Fruit fly (Drosophila melanogaster): Measurements from ENCODE around the gene CG4730.
A peak's percentile ranks its signal among the peaks of the same experiment; 100 is the strongest.

CG4730 gene

dm6 chr3R:25659857-25660417, 18.5 kb downstream of the CG4730 start:
- TF ChIP-seq CG11762 (GFP tag; optimal IDR thresholded peaks at IDR 0.05; ENCODE audit: insufficient read depth): no peak
- peak; percentile 43 for TF ChIP-seq CG32006 (GFP tag; optimal IDR thresholded peaks at IDR 0.05)
- TF ChIP-seq CG15336 (GFP tag; IDR thresholded peaks at IDR 0.05): peak; percentile 39; the same call in 1 of the 2 replicates
- TF ChIP-seq Hr4 (GFP tag; optimal IDR thresholded peaks at IDR 0.05): peak; percentile 8
- TF ChIP-seq CG10669 (GFP tag; optimal IDR thresholded peaks at IDR 0.05): no peak
- TF ChIP-seq Eip93F (GFP tag; optimal IDR thresholded peaks at IDR 0.05): no peak
- TF ChIP-seq fkh (GFP tag; optimal IDR thresholded peaks at IDR 0.05): peak; percentile 59
- no peak for TF ChIP-seq fd59A (GFP tag; optimal IDR thresholded peaks at IDR 0.05)
- no peak for TF ChIP-seq Eip78C (GFP tag)
- no peak for TF ChIP-seq CG6163 (GFP tag; IDR thresholded peaks at IDR 0.05)
- 0 out of 3 replicates have a peak, but pooled peaks have one; percentile 18 for TF ChIP-seq eg (GFP tag; IDR thresholded peaks at IDR 0.05)
- no peak for TF ChIP-seq Sox15 (GFP tag; optimal IDR thresholded peaks at IDR 0.05)

- TF ChIP-seq eg (GFP tag; IDR thresholded peaks at IDR 0.05): peak; percentile 23; the same call in 1 of the 3 replicates
- no peak for TF ChIP-seq CG6808 (GFP tag; optimal IDR thresholded peaks at IDR 0.05)
- TF ChIP-seq CG34406 (GFP tag; optimal IDR thresholded peaks at IDR 0.05): no peak
- TF ChIP-seq achi (GFP tag; optimal IDR thresholded peaks at IDR 0.05): peak; percentile 77
- no peak for TF ChIP-seq cyc (GFP tag; optimal IDR thresholded peaks at IDR 0.05)
- TF ChIP-seq svp (GFP tag): peak; percentile 64
- TF ChIP-seq CG8632 (GFP tag; optimal IDR thresholded peaks at IDR 0.05): no peak
These were observed 26.3 kb downstream of the CG4730 start for dm6 chr3R:25652066-25652720.

- TF ChIP-seq CG6854 (GFP tag; optimal IDR thresholded peaks at IDR 0.05): no peak
- no peak for TF ChIP-seq fkh (GFP tag; optimal IDR thresholded peaks at IDR 0.05)
- TF ChIP-seq CG3032 (tag; optimal IDR thresholded peaks at IDR 0.05): peak; percentile 47
- TF ChIP-seq CG7368 (GFP tag; optimal IDR thresholded peaks at IDR 0.05): peak; percentile 34
- TF ChIP-seq Gug (GFP tag; IDR thresholded peaks at IDR 0.05): peak; percentile 13; the same call in 1 of the 2 replicates
- peak; percentile 45 for TF ChIP-seq Ets96B (tag; optimal IDR thresholded peaks at IDR 0.05)
- peak; percentile 47 for TF ChIP-seq CG3919 (GFP tag; optimal IDR thresholded peaks at IDR 0.05)
- TF ChIP-seq Blimp-1 (GFP tag; optimal IDR thresholded peaks at IDR 0.05): no peak
- peak; percentile 38 for TF ChIP-seq CG10669 (GFP tag; optimal IDR thresholded peaks at IDR 0.05)
- TF ChIP-seq Met (GFP tag; optimal IDR thresholded peaks at IDR 0.05): peak; percentile 39
- TF ChIP-seq Hr38 (GFP tag; optimal IDR thresholded peaks at IDR 0.05): no peak
- peak; percentile 39 for TF ChIP-seq CG10631 (GFP tag; optimal IDR thresholded peaks at IDR 0.05)
- no peak for TF ChIP-seq Sox15 (GFP tag; optimal IDR thresholded peaks at IDR 0.05)
- peak; percentile 77 for TF ChIP-seq CG15336 (GFP tag; IDR thresholded peaks at IDR 0.05)
- TF ChIP-seq CG11902 (GFP tag; optimal IDR thresholded peaks at IDR 0.05): no peak
- TF ChIP-seq Smox (GFP tag; optimal IDR thresholded peaks at IDR 0.05): peak; percentile 25
- peak; percentile 63 for TF ChIP-seq CG6276 (GFP tag; optimal IDR thresholded peaks at IDR 0.05)
- peak; percentile 28 for TF ChIP-seq CG34406 (GFP tag; optimal IDR thresholded peaks at IDR 0.05)
- TF ChIP-seq Eip75B (GFP tag; optimal IDR thresholded peaks at IDR 0.05): peak; percentile 36
- TF ChIP-seq Sox102F (GFP tag; optimal IDR thresholded peaks at IDR 0.05): peak; percentile 13
- TF ChIP-seq CG4318 (GFP tag; optimal IDR thresholded peaks at IDR 0.05): no peak
- no peak for TF ChIP-seq fd59A (GFP tag; optimal IDR thresholded peaks at IDR 0.05)
- peak; percentile 65 for TF ChIP-seq Hr4 (GFP tag; optimal IDR thresholded peaks at IDR 0.05)
- no peak for TF ChIP-seq CG31627 (GFP tag; optimal IDR thresholded peaks at IDR 0.05)
- TF ChIP-seq fd85E (GFP tag; optimal IDR thresholded peaks at IDR 0.05): no peak
- TF ChIP-seq net (GFP tag; optimal IDR thresholded peaks at IDR 0.05): no peak
- TF ChIP-seq CG11294 (GFP tag; IDR thresholded peaks at IDR 0.05): 0 out of 2 replicates have a peak, but pooled peaks have one; percentile 11
- TF ChIP-seq CG16779 (tag; optimal IDR thresholded peaks at IDR 0.05): no peak
- TF ChIP-seq spab (GFP tag; optimal IDR thresholded peaks at IDR 0.05): peak; percentile 43
- TF ChIP-seq dsx (GFP tag; optimal IDR thresholded peaks at IDR 0.05; ENCODE audit: poor library complexity, severe bottlenecking): peak; percentile 50
- TF ChIP-seq topi (GFP tag; optimal IDR thresholded peaks at IDR 0.05): peak; percentile 56
- peak; percentile 44 for TF ChIP-seq acj6 (GFP tag; optimal IDR thresholded peaks at IDR 0.05)
- no peak for TF ChIP-seq salr (GFP tag; optimal IDR thresholded peaks at IDR 0.05)
- TF ChIP-seq cyc (GFP tag; optimal IDR thresholded peaks at IDR 0.05): peak; percentile 38
- TF ChIP-seq svp (GFP tag): peak; percentile 53
- TF ChIP-seq eg (GFP tag; IDR thresholded peaks at IDR 0.05): peak; percentile 66
- peak in 1 of 2 experiments; percentile 47 for TF ChIP-seq ss (GFP tag; optimal IDR thresholded peaks at IDR 0.05)
These were observed 27.1 kb downstream of the CG4730 start for dm6 chr3R:25651414-25651813.
